Fruit fly (Drosophila melanogaster) whole organism, embryonic: ENCODE data around the gene CG4757.

Experiments
- CG11723 ChIP-seq: fragments of 200-800 bp; sonication (Bioruptor generic); optimal IDR thresholded peaks from 2 replicates; lab custom pipeline; 2017; ENCODE audit warnings: missing biosample characterization, mild to moderate bottlenecking, missing genetic modification characterization
- CG1233 ChIP-seq: fragments of 200-800 bp; sonication (Bioruptor generic); optimal IDR thresholded peaks from 4 replicates; lab custom pipeline; 2018; ENCODE audit warnings: missing biosample characterization, mild to moderate bottlenecking, missing genetic modification characterization
- CG12391 ChIP-seq: fragments of 200-800 bp; sonication (Bioruptor generic); optimal IDR thresholded peaks from 3 replicates; lab custom pipeline; 2018; ENCODE audit warnings: missing biosample characterization, mild to moderate bottlenecking, missing genetic modification characterization, moderate library complexity
- CG12769 ChIP-seq: fragments of 200-800 bp; sonication (Bioruptor generic); optimal IDR thresholded peaks from 2 replicates; lab custom pipeline; 2019; ENCODE audit warnings: missing biosample characterization, mild to moderate bottlenecking, missing genetic modification characterization, moderate library complexity
- CG13775 ChIP-seq: fragments of 200-800 bp; sonication (Bioruptor generic); optimal IDR thresholded peaks from 3 replicates; lab custom pipeline; 2017; ENCODE audit warnings: missing biosample characterization, mild to moderate bottlenecking, missing genetic modification characterization
- CG14014 ChIP-seq: fragments of 200-800 bp; sonication (Bioruptor generic); IDR thresholded peaks from 2 replicates; pipeline ENCODE4 v1.3.6; 2022; ENCODE audit warnings: missing biosample characterization, missing genetic modification characterization
- CG15269 ChIP-seq: fragments of 200-800 bp; sonication (Bioruptor generic); optimal IDR thresholded peaks from 2 replicates; lab custom pipeline; 2018; ENCODE audit warnings: missing biosample characterization, mild to moderate bottlenecking, missing genetic modification characterization, moderate library complexity
- CG18599 ChIP-seq: fragments of 200-800 bp; sonication (Bioruptor generic); optimal IDR thresholded peaks from 3 replicates; lab custom pipeline; 2017; ENCODE audit warnings: missing biosample characterization, missing genetic modification characterization, mild to moderate bottlenecking, moderate library complexity, missing genetic modification reagents
- CG2120 ChIP-seq: fragments of 200-800 bp; sonication (Bioruptor generic); optimal IDR thresholded peaks from 3 replicates; lab custom pipeline; 2016; ENCODE audit warnings: missing biosample characterization, missing genetic modification characterization
- CG2678 ChIP-seq: fragments of 200-800 bp; sonication (Bioruptor generic); optimal IDR thresholded peaks from 3 replicates; lab custom pipeline; 2019; ENCODE audit warnings: missing biosample characterization, mild to moderate bottlenecking, missing genetic modification characterization, moderate library complexity
- CG2712 ChIP-seq: fragments of 200-800 bp; optimal IDR thresholded peaks from 3 replicates; lab custom pipeline; 2019; ENCODE audit warnings: missing biosample characterization, mild to moderate bottlenecking, missing genetic modification characterization, moderate library complexity
- CG32767 ChIP-seq: fragments of 200-800 bp; sonication (Bioruptor generic); IDR thresholded peaks from 2 replicates; pipeline ENCODE4 v1.3.6; 2022; ENCODE audit warnings: missing biosample characterization, missing genetic modification characterization
- CG3838 ChIP-seq: fragments of 200-800 bp; sonication (Bioruptor generic); optimal IDR thresholded peaks from 3 replicates; lab custom pipeline; 2016; ENCODE audit warnings: missing biosample characterization, missing genetic modification characterization
- CG4282 ChIP-seq: fragments of 200-800 bp; sonication (Bioruptor generic); optimal IDR thresholded peaks from 2 replicates; lab custom pipeline; 2016; ENCODE audit warnings: missing biosample characterization, missing genetic modification characterization
- CG4424 ChIP-seq: fragments of 200-800 bp; sonication (Bioruptor generic); optimal IDR thresholded peaks from 3 replicates; lab custom pipeline; 2016; ENCODE audit warnings: missing biosample characterization, missing genetic modification characterization
- CG4707 ChIP-seq: fragments of 200-800 bp; sonication (Bioruptor generic); optimal IDR thresholded peaks from 2 replicates; lab custom pipeline; 2018; ENCODE audit warnings: missing biosample characterization, mild to moderate bottlenecking, missing genetic modification characterization, moderate library complexity
- CG5953 ChIP-seq: fragments of 200-800 bp; sonication (Bioruptor generic); IDR thresholded peaks from 2 replicates; pipeline ENCODE4 v1.3.6; 2022; ENCODE audit warnings: missing biosample characterization, missing genetic modification characterization
- CG7928 ChIP-seq: fragments of 200-800 bp; sonication (Bioruptor generic); optimal IDR thresholded peaks from 2 replicates; lab custom pipeline; 2017; ENCODE audit warnings: missing biosample characterization, mild to moderate bottlenecking, missing genetic modification characterization
- CG8924 ChIP-seq: fragments of 200-800 bp; optimal IDR thresholded peaks from 3 replicates; lab custom pipeline; 2019; ENCODE audit warnings: missing biosample characterization, mild to moderate bottlenecking, missing genetic modification characterization, moderate library complexity
- D19B ChIP-seq: fragments of 200-800 bp; sonication (Bioruptor generic); optimal IDR thresholded peaks from 2 replicates; lab custom pipeline; 2017; ENCODE audit warnings: missing biosample characterization, mild to moderate bottlenecking, missing genetic modification characterization
- Deaf1 ChIP-seq: fragments of 200-800 bp; optimal IDR thresholded peaks from 3 replicates; lab custom pipeline; 2019; ENCODE audit warnings: missing biosample characterization, mild to moderate bottlenecking, missing genetic modification characterization, moderate library complexity
- Dp ChIP-seq: fragments of 200-800 bp; sonication (Bioruptor generic); optimal IDR thresholded peaks from 2 replicates; lab custom pipeline; 2018; ENCODE audit warnings: missing biosample characterization, mild to moderate bottlenecking, missing genetic modification characterization, moderate library complexity
- E2f1 ChIP-seq: fragments of 200-800 bp; sonication (Bioruptor generic); IDR thresholded peaks from 2 replicates; pipeline ENCODE4 v1.3.6; 2022; ENCODE audit warnings: missing biosample characterization, missing genetic modification characterization
- ERR ChIP-seq: fragments of 200-800 bp; sonication (Bioruptor generic); optimal IDR thresholded peaks from 2 replicates; lab custom pipeline; 2016; ENCODE audit warnings: missing biosample characterization, missing genetic modification characterization
- Hey ChIP-seq: fragments of 200-800 bp; sonication (Bioruptor generic); optimal IDR thresholded peaks from 3 replicates; lab custom pipeline; 2018; ENCODE audit warnings: missing biosample characterization, mild to moderate bottlenecking, missing genetic modification characterization
- HmgZ ChIP-seq: fragments of 200-800 bp; sonication (Bioruptor generic); optimal IDR thresholded peaks from 2 replicates; lab custom pipeline; 2018; ENCODE audit warnings: missing biosample characterization, mild to moderate bottlenecking, missing genetic modification characterization
- Hr39 ChIP-seq: fragments of >200 bp; optimal IDR thresholded peaks from 2 replicates; lab custom pipeline; 2017
- MESR4 ChIP-seq: fragments of 200-800 bp; sonication (Bioruptor generic); optimal IDR thresholded peaks from 2 replicates; lab custom pipeline; 2018; ENCODE audit warnings: missing biosample characterization, mild to moderate bottlenecking, missing genetic modification characterization, moderate library complexity
- Neu2 ChIP-seq: fragments of 200-800 bp; sonication (Bioruptor generic); optimal IDR thresholded peaks from 3 replicates; lab custom pipeline; 2016; ENCODE audit warnings: missing biosample characterization, missing genetic modification characterization, borderline replicate concordance
- Nf-YC ChIP-seq: fragments of 200-800 bp; optimal IDR thresholded peaks from 3 replicates; lab custom pipeline; 2019; ENCODE audit warnings: missing biosample characterization, mild to moderate bottlenecking, missing genetic modification characterization, moderate library complexity
- Rfx ChIP-seq: fragments of 200-800 bp; sonication (Bioruptor generic); IDR thresholded peaks from 2 replicates; pipeline ENCODE4 v1.3.6; 2022; ENCODE audit warnings: missing biosample characterization, missing genetic modification characterization
- Sox100B ChIP-seq: fragments of 200-800 bp; sonication (Bioruptor generic); optimal IDR thresholded peaks from 3 replicates; lab custom pipeline; 2018; ENCODE audit warnings: missing biosample characterization, mild to moderate bottlenecking, missing genetic modification characterization
- Spps ChIP-seq: fragments of 200-800 bp; sonication (Bioruptor generic); optimal IDR thresholded peaks from 2 replicates; lab custom pipeline; 2018; ENCODE audit warnings: missing biosample characterization, mild to moderate bottlenecking, missing genetic modification characterization
- Stat92E ChIP-seq, 3 experiments: fragments of >200 bp in 2 of 3; fragments of 200-800 bp in 1 of 3; sonication (Bioruptor generic) in 1 of 3; optimal IDR thresholded peaks; 2 replicates each; lab custom pipeline; 2017 to 2019; ENCODE audit warnings: missing biosample characterization in 3 of 3, missing genetic modification characterization in 3 of 3, mild to moderate bottlenecking in 1 of 3, moderate library complexity in 1 of 3
- Trl ChIP-seq, 3 experiments: fragments of >200 bp in 2 of 3; fragments of 200-800 bp in 1 of 3; sonication (Bioruptor generic) in 1 of 3; optimal IDR thresholded peaks; 2 replicates in 1 of 3; 3 replicates in 2 of 3; lab custom pipeline; 2016 to 2017; ENCODE audit warnings: missing biosample characterization in 1 of 3, missing genetic modification characterization in 1 of 3
- ap ChIP-seq: fragments of 200-800 bp; sonication (Bioruptor generic); IDR thresholded peaks from 2 replicates; pipeline ENCODE4 v1.3.6; 2022; ENCODE audit warnings: missing biosample characterization, missing genetic modification characterization
- cas ChIP-seq: fragments of 200-800 bp; sonication (Bioruptor generic); IDR thresholded peaks from 2 replicates; pipeline ENCODE4 v1.3.6; 2022; ENCODE audit warnings: missing biosample characterization, missing genetic modification characterization
- da ChIP-seq: fragments of 200-800 bp; sonication (Bioruptor generic); optimal IDR thresholded peaks from 2 replicates; lab custom pipeline; 2016; ENCODE audit warnings: missing biosample characterization, missing genetic modification characterization
- fd64A ChIP-seq: fragments of 200-800 bp; sonication (Bioruptor generic); optimal IDR thresholded peaks from 3 replicates; lab custom pipeline; 2018; ENCODE audit warnings: missing biosample characterization, mild to moderate bottlenecking, missing genetic modification characterization
- gem ChIP-seq: fragments of 200-800 bp; sonication (Bioruptor generic); optimal IDR thresholded peaks from 2 replicates; lab custom pipeline; 2019; ENCODE audit warnings: missing biosample characterization, mild to moderate bottlenecking, missing genetic modification characterization, moderate library complexity
- kah ChIP-seq: fragments of 200-800 bp; sonication (Bioruptor generic); optimal IDR thresholded peaks from 2 replicates; lab custom pipeline; 2018; ENCODE audit warnings: missing biosample characterization, mild to moderate bottlenecking, missing genetic modification characterization
- klu ChIP-seq: fragments of 200-800 bp; sonication (Bioruptor generic); IDR thresholded peaks from 2 replicates; pipeline ENCODE4 v1.3.6; 2022; ENCODE audit warnings: missing biosample characterization, missing genetic modification characterization
- lab ChIP-seq: fragments of 200-800 bp; sonication (Bioruptor generic); optimal IDR thresholded peaks from 3 replicates; lab custom pipeline; 2017; ENCODE audit warnings: missing biosample characterization, missing genetic modification characterization, mild to moderate bottlenecking, moderate library complexity, missing genetic modification reagents
- lilli ChIP-seq: fragments of 200-800 bp; sonication (Bioruptor generic); optimal IDR thresholded peaks from 3 replicates; lab custom pipeline; 2016; ENCODE audit warnings: missing biosample characterization, missing genetic modification characterization
- lmd ChIP-seq: fragments of 200-800 bp; sonication (Bioruptor generic); IDR thresholded peaks from 2 replicates; pipeline ENCODE4 v1.3.6; 2022; ENCODE audit warnings: missing biosample characterization, missing genetic modification characterization
- run ChIP-seq: fragments of 200-800 bp; sonication (Bioruptor generic); optimal IDR thresholded peaks from 3 replicates; lab custom pipeline; 2018; ENCODE audit warnings: missing biosample characterization, mild to moderate bottlenecking, missing genetic modification characterization
- shn ChIP-seq: fragments of 200-800 bp; sonication (Bioruptor generic); optimal IDR thresholded peaks from 3 replicates; lab custom pipeline; 2016; ENCODE audit warnings: missing biosample characterization, missing genetic modification characterization
- sob ChIP-seq: fragments of 200-800 bp; sonication (Bioruptor generic); IDR thresholded peaks from 2 replicates; pipeline ENCODE4 v1.3.6; 2022; ENCODE audit warnings: missing biosample characterization, missing genetic modification characterization
- twi ChIP-seq: fragments of 200-800 bp; optimal IDR thresholded peaks from 2 replicates; lab custom pipeline; 2019; ENCODE audit warnings: missing biosample characterization, mild to moderate bottlenecking, missing genetic modification characterization, moderate library complexity
- zen ChIP-seq: fragments of 200-800 bp; sonication (Bioruptor generic); optimal IDR thresholded peaks from 3 replicates; lab custom pipeline; 2018; ENCODE audit warnings: missing biosample characterization, mild to moderate bottlenecking, missing genetic modification characterization, moderate library complexity

Gene CG4757

DNA sequence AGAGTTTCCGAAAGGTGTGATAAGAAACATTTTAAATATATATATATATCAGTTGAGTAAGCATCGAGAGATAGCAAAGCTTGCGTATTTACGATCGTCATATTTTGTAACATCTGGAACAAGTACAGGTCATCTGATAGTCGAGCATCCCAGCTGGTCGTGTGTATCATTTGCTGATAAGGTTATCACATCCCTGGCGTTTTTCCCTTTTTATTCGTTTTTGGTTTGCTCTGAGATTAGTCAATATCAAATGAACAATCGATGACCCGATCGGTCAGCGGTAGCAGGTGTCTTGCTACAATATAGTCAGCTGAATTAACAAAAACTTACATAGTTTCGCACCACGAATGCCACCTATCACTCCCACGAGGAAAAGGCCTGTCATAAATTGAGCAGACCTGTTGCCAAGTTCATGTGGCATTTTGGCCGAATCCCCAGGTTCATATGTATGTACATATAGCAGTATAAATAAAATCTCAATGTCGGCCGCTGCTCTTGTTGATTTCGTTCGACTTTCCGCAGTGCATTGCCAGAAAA is 39.9 kb downstream of the CG4757 start (continued):
- peak; percentile 82 for TF ChIP-seq CG18599 (GFP tag; lab: Kevin White, UChicago)
- peak; percentile 48 for TF ChIP-seq CG12769
- TF ChIP-seq CG3838 (GFP tag; lab: Kevin White, UChicago): no peak
- TF ChIP-seq Neu2 (GFP tag; lab: Kevin White, UChicago): no peak
- TF ChIP-seq CG4282 (GFP tag; lab: Kevin White, UChicago): no peak
- peak; percentile 24 for TF ChIP-seq CG13775
- no peak for TF ChIP-seq da (GFP tag; lab: Kevin White, UChicago)
- peak; percentile 58 for TF ChIP-seq CG1233
- no peak for TF ChIP-seq Spps (tag; lab: Kevin White, UChicago)
- no peak for TF ChIP-seq Hr39 (lab: Kevin White, UChicago)
- peak; percentile 81 for TF ChIP-seq lab (GFP tag; lab: Kevin White, UChicago)
- no peak for TF ChIP-seq CG11723 (GFP tag; lab: Kevin White, UChicago)
- TF ChIP-seq lilli (GFP tag; lab: Kevin White, UChicago): peak; percentile 51
- TF ChIP-seq E2f1 (GFP tag; lab: Robert Waterston, UW): peak; percentile 56
- TF ChIP-seq CG2712 (tag; lab: Kevin White, UChicago): peak; percentile 51
- no peak for TF ChIP-seq klu (GFP tag; lab: Robert Waterston, UW)
- TF ChIP-seq Nf-YC: no peak
- TF ChIP-seq CG8924 (tag; lab: Kevin White, UChicago): peak; percentile 58
- no peak for TF ChIP-seq ap (GFP tag; lab: Robert Waterston, UW)
- TF ChIP-seq Stat92E (GFP tag; optimal IDR thresholded peaks at IDR 0.05; lab: Kevin White, UChicago): no peak
- no peak for TF ChIP-seq Hey (tag; lab: Kevin White, UChicago)
- peak; percentile 78 for TF ChIP-seq CG2678 (tag; lab: Kevin White, UChicago)
- TF ChIP-seq CG5953 (GFP tag; lab: Robert Waterston, UW): no peak
- TF ChIP-seq CG14014 (GFP tag; lab: Robert Waterston, UW): no peak
- TF ChIP-seq Sox100B (GFP tag; lab: Kevin White, UChicago): no peak
- TF ChIP-seq sob (GFP tag; lab: Robert Waterston, UW): peak; percentile 73; the same call in 1 of the 2 replicates
- TF ChIP-seq CG15269 (tag; lab: Kevin White, UChicago): peak; percentile 76
- no peak for TF ChIP-seq ERR
- TF ChIP-seq HmgZ: peak; percentile 26
- TF ChIP-seq CG4424 (GFP tag; lab: Kevin White, UChicago): peak; percentile 36
- TF ChIP-seq Rfx (GFP tag; lab: Robert Waterston, UW): peak; percentile 75
- TF ChIP-seq D19B (GFP tag; lab: Kevin White, UChicago): peak; percentile 100
- TF ChIP-seq CG12391 (tag; lab: Kevin White, UChicago): peak; percentile 60
- no peak for TF ChIP-seq MESR4 (GFP tag; lab: Kevin White, UChicago)
- TF ChIP-seq CG7928 (GFP tag; lab: Kevin White, UChicago): no peak
- peak; percentile 81 for TF ChIP-seq CG2120
- no peak for TF ChIP-seq cas (GFP tag; lab: Robert Waterston, UW)
- TF ChIP-seq run (tag; lab: Kevin White, UChicago): no peak
- peak; percentile 46; the same call in 1 of the 2 replicates for TF ChIP-seq CG32767
- no peak for TF ChIP-seq Dp (GFP tag; lab: Kevin White, UChicago)
- TF ChIP-seq twi (tag; lab: Kevin White, UChicago): no peak
- TF ChIP-seq zen (tag; lab: Kevin White, UChicago): no peak
- no peak for TF ChIP-seq Trl (optimal IDR thresholded peaks at IDR 0.05; lab: Kevin White, UChicago)
- no peak for TF ChIP-seq Trl (GFP tag; optimal IDR thresholded peaks at IDR 0.05; lab: Kevin White, UChicago)
- TF ChIP-seq gem (tag; lab: Kevin White, UChicago): peak; percentile 82
- no peak for TF ChIP-seq shn (GFP tag; lab: Kevin White, UChicago)
- peak; percentile 26 for TF ChIP-seq Deaf1 (tag; lab: Kevin White, UChicago)
- TF ChIP-seq fd64A (GFP tag; lab: Kevin White, UChicago): no peak
- no peak for TF ChIP-seq kah (GFP tag; lab: Kevin White, UChicago)
- no peak for TF ChIP-seq CG4707
- peak; percentile 49; the same call in 1 of the 2 replicates for TF ChIP-seq lmd (GFP tag; lab: Robert Waterston, UW)
